Fruit fly (Drosophila melanogaster): ENCODE measurements around the gene Dh44.

DNA sequence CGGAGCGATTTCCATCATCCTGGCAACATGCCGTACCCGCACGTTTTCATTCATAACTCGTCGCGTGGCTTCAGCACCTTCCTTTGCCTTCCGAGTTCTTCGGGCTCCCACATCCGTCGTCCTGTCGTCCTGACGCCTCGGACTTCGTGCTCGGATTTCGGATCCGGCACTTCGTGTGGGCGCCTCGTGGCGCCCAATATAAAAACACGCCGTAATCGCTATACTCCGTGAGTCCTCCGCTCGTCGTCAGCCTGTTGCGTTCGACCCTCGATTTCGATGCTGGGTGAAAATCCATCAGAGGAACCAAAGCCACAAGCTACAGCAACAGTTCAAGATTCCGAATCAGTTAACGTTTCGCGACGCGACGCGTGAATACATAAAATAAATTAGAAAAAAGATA lies 2.3 kb downstream of the Dh44 start:
- TF ChIP-seq h (optimal IDR thresholded peaks at IDR 0.05) (no peak), ttk (optimal IDR thresholded peaks at IDR 0.05) (no peak), insv (optimal IDR thresholded peaks at IDR 0.05) (no peak), Myc (optimal IDR thresholded peaks at IDR 0.05) (no peak), psq (optimal IDR thresholded peaks at IDR 0.05) (no peak), Sin3A (optimal IDR thresholded peaks at IDR 0.05) (no peak)

Measured in Kc167 (cell line).